Worm (Caenorhabditis elegans) whole organism, L3 larva: ENCODE measurements around the gene Y49F6B.14.

Source experiments
- fkh-10 ChIP-seq: sonication (generic microtip); optimal IDR thresholded peaks from 2 replicates; lab custom pipeline; 2017; ENCODE audit warnings: missing biosample characterization, missing genetic modification reagents, missing genetic modification characterization
- lin-39 ChIP-seq: fragments of 150-350 bp; optimal IDR thresholded peaks from 2 replicates; lab custom pipeline; 2018; ENCODE audit warnings: missing biosample characterization, missing genetic modification reagents, missing genetic modification characterization
- nhr-12 ChIP-seq: fragments of 150-350 bp; optimal IDR thresholded peaks from 2 replicates; lab custom pipeline; 2014; ENCODE audit warnings: missing biosample characterization, missing genetic modification characterization
- zag-1 ChIP-seq: fragments of 150-350 bp; optimal IDR thresholded peaks from 2 replicates; lab custom pipeline; 2014; ENCODE audit warnings: missing biosample characterization, missing genetic modification characterization
- ztf-4 ChIP-seq: fragments of 150-350 bp; optimal IDR thresholded peaks from 2 replicates; lab custom pipeline; 2014; ENCODE audit warnings: missing biosample characterization, missing genetic modification characterization

ce11 chrII:3512240-3512639, 3.0 kb downstream of the Y49F6B.14 start, which contains the start of gene Y49F6B.19:
- no peak for TF ChIP-seq ztf-4 (tag; lab: Kevin White, UChicago)
- no peak for TF ChIP-seq fkh-10 (GFP tag; lab: Kevin White, UChicago)
- no peak for TF ChIP-seq nhr-12 (tag; lab: Kevin White, UChicago)
- TF ChIP-seq zag-1 (tag; lab: Kevin White, UChicago) = no peak
- TF ChIP-seq lin-39 (tag; lab: Kevin White, UChicago) = no peak
